Fruit fly (Drosophila melanogaster): ENCODE results near the gene kis.

The kis gene

dm6 chr2L:277122-277671, 26.6 kb upstream of the kis start, which contains the start of gene smo:
TSS of gene smo (plus strand) at chr2L:277582.
- TF ChIP-seq CG17801 (GFP tag; optimal IDR thresholded peaks at IDR 0.05; ENCODE audit: partially characterized antibody): no peak

dm6 chr2L:273603-274002, 23.0 kb upstream of the kis start, which contains the start of the genes mbm and CG11555:
TSS of gene mbm (minus strand) at chr2L:273715.
TSS of gene CG11555 (plus strand) at chr2L:273836.
- TF ChIP-seq CG17801 (GFP tag; optimal IDR thresholded peaks at IDR 0.05; ENCODE audit: partially characterized antibody): peak; percentile 32

- TF ChIP-seq CG17801 (GFP tag; optimal IDR thresholded peaks at IDR 0.05; ENCODE audit: partially characterized antibody): peak; percentile 55
These were observed 20.9 kb upstream of the kis start, which contains the start of gene Dus1 for dm6 chr2L:271553-271952. TSS of gene Dus1 (minus strand) at chr2L:271744.

dm6 chr2L:268788-269187, 18.2 kb upstream of the kis start, which contains the start of gene CG3345:
TSS of gene CG3345 (plus strand) at chr2L:269088.
- TF ChIP-seq CG17801 (GFP tag; optimal IDR thresholded peaks at IDR 0.05; ENCODE audit: partially characterized antibody): no peak

dm6 chr2L:267441-268089, 16.9 kb upstream of the kis start, which contains the start of gene CG17075:
TSS of gene CG17075 (minus strand) at chr2L:267505.
- TF ChIP-seq CG17801 (GFP tag; optimal IDR thresholded peaks at IDR 0.05; ENCODE audit: partially characterized antibody): no peak

dm6 chr2L:252174-252573, 1.6 kb upstream of the kis start, which contains the start of gene Rpp30:
TSS of gene Rpp30 (minus strand) at chr2L:252373.
- no peak for TF ChIP-seq CG17801 (GFP tag; optimal IDR thresholded peaks at IDR 0.05; ENCODE audit: partially characterized antibody)

- no peak for TF ChIP-seq CG17801 (GFP tag; optimal IDR thresholded peaks at IDR 0.05; ENCODE audit: partially characterized antibody)
These were observed 1.4 kb downstream of the kis start for dm6 chr2L:249048-249825.

- no peak for TF ChIP-seq CG17801 (GFP tag; optimal IDR thresholded peaks at IDR 0.05; ENCODE audit: partially characterized antibody)
These were observed 2.0 kb downstream of the kis start for dm6 chr2L:248592-248991.

dm6 chr2L:247845-248473, 2.7 kb downstream of the kis start:
- TF ChIP-seq CG17801 (GFP tag; optimal IDR thresholded peaks at IDR 0.05; ENCODE audit: partially characterized antibody): no peak

dm6 chr2L:247432-247831, 3.2 kb downstream of the kis start:
- TF ChIP-seq CG17801 (GFP tag; optimal IDR thresholded peaks at IDR 0.05; ENCODE audit: partially characterized antibody): no peak

- TF ChIP-seq CG17801 (GFP tag; optimal IDR thresholded peaks at IDR 0.05; ENCODE audit: partially characterized antibody): peak; percentile 79
These were observed 3.8 kb downstream of the kis start for dm6 chr2L:246656-247340.

- TF ChIP-seq CG17801 (GFP tag; optimal IDR thresholded peaks at IDR 0.05; ENCODE audit: partially characterized antibody): no peak
These were observed 6.1 kb downstream of the kis start for dm6 chr2L:244559-244958.

dm6 chr2L:243819-244218, 6.8 kb downstream of the kis start:
- TF ChIP-seq CG17801 (GFP tag; optimal IDR thresholded peaks at IDR 0.05; ENCODE audit: partially characterized antibody): no peak

- no peak for TF ChIP-seq CG17801 (GFP tag; optimal IDR thresholded peaks at IDR 0.05; ENCODE audit: partially characterized antibody)
These were observed 7.5 kb downstream of the kis start for dm6 chr2L:243123-243522.

- TF ChIP-seq CG17801 (GFP tag; optimal IDR thresholded peaks at IDR 0.05; ENCODE audit: partially characterized antibody): no peak
These were observed 9.2 kb downstream of the kis start for dm6 chr2L:241415-241814.

All from ovary, adult (tissue).